Worm (Caenorhabditis elegans) whole organism, midembryonic: ENCODE measurements around the gene rpn-5.

Source experiments
- flt-1 ChIP-seq: fragments of 200-800 bp; sonication (Bioruptor generic); IDR thresholded peaks from 2 replicates; pipeline ENCODE4 v1.3.6; 2022; ENCODE audit warnings: missing genetic modification characterization, missing compliant biosample characterization
- ref-1 ChIP-seq: fragments of 200-800 bp; sonication (Bioruptor generic); conservative IDR thresholded peaks from 2 replicates; pipeline ENCODE4 v1.3.6; 2022; ENCODE audit warnings: missing genetic modification reagents, missing genetic modification characterization, missing compliant biosample characterization

DNA sequence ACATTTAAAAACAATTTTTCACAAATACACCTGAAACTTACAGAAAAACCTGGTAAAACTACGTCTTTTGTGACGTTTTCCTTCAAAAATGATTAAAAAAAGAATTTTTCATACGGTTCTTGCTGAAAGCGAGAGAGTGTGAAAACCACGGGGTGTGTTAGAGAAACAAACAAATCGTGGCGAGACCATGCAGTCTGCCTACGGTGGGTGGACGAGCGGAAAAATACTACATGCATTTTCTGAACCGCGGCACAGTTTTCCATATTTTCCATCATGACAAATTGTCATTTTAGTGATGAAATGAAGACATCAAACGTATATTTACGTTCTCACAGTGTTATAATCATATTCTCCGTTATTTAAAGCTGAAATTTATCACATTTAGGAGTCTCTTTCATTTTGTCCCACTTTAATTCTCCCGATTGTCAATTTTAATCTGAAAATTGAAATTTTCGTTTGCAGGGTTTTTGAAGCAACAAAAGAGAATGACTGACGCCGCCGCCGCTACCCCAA lies 8.2 kb upstream of the rpn-5 start, which contains the start of the genes F10G7.9 and tsn-1:
- TF ChIP-seq flt-1 (no peak), ref-1 (GFP tag; lab: Robert Waterston, UW) (no peak)
